Worm (Caenorhabditis elegans) whole organism, L2 larva: ENCODE measurements around the gene Y57G11C.22.

Source experiments
- alr-1 ChIP-seq: fragments of 150-350 bp; optimal IDR thresholded peaks from 2 replicates; lab custom pipeline; 2014; ENCODE audit warnings: missing biosample characterization, missing genetic modification characterization
- ceh-16 ChIP-seq: fragments of 150-350 bp; optimal IDR thresholded peaks from 2 replicates; lab custom pipeline; 2014; ENCODE audit warnings: missing biosample characterization, missing genetic modification characterization
- elt-3 ChIP-seq: sonication (generic microtip); optimal IDR thresholded peaks from 2 replicates; lab custom pipeline; 2017; ENCODE audit warnings: missing biosample characterization, missing genetic modification characterization
- lin-39 ChIP-seq: fragments of 150-350 bp; optimal IDR thresholded peaks from 2 replicates; lab custom pipeline; 2014; ENCODE audit warnings: missing biosample characterization, missing genetic modification reagents, missing genetic modification characterization
- ztf-11 ChIP-seq: sonication (generic microtip); optimal IDR thresholded peaks from 2 replicates; lab custom pipeline; 2017; ENCODE audit warnings: missing biosample characterization, missing genetic modification characterization

ce11 chrIV:14877657-14878056 lies 40.6 kb downstream of the Y57G11C.22 start:
- TF ChIP-seq ceh-16 (tag; lab: Kevin White, UChicago) (no peak), alr-1 (tag; lab: Kevin White, UChicago) (no peak), elt-3 (no peak), lin-39 (tag; lab: Kevin White, UChicago) (no peak), ztf-11 (tag; lab: Kevin White, UChicago) (no peak)
